ENCODE assay signal across 2 fruit fly cellular contexts in genomic region chr3L:20885172-20885571, dm6.
TF ChIP-seq lines count a peak whose summit lies in the region.

TSS of gene CG32432 (minus strand) at chr3L:20885188.

- no peak for TF ChIP-seq CTCF in whole organism, embryonic (GFP tag; optimal IDR thresholded peaks at IDR 0.05; lab: Kevin White, UChicago)

TF ChIP-seq in whole organism, adult, 20 proteins besides CTCF, POLR2A, EP300 and RAD21:
- TF ChIP-seq cic (GFP tag; optimal IDR thresholded peaks at IDR 0.05; lab: Kevin White, UChicago) (no peak), Crg-1 (GFP tag; optimal IDR thresholded peaks at IDR 0.05; lab: Kevin White, UChicago) (no peak), pad (GFP tag; optimal IDR thresholded peaks at IDR 0.05; lab: Kevin White, UChicago) (peak; percentile 76), CG5204 (GFP tag; optimal IDR thresholded peaks at IDR 0.05; lab: Kevin White, UChicago) (no peak)

TF ChIP-seq in whole organism, embryonic, 481 proteins besides CTCF, POLR2A, EP300 and RAD21:
- TF ChIP-seq fd96Cb (tag; optimal IDR thresholded peaks at IDR 0.05; lab: Kevin White, UChicago) (no peak), toy (GFP tag; IDR thresholded peaks at IDR 0.05; lab: Robert Waterston, UW) (no peak), emc (GFP tag; optimal IDR thresholded peaks at IDR 0.05; lab: Kevin White, UChicago) (no peak), CG6272 (GFP tag; IDR thresholded peaks at IDR 0.05; lab: Robert Waterston, UW) (no peak), bab2 (GFP tag; optimal IDR thresholded peaks at IDR 0.05; lab: Kevin White, UChicago) (no peak), CG6791 (GFP tag; IDR thresholded peaks at IDR 0.05; lab: Robert Waterston, UW; ENCODE audit: partially characterized antibody) (no peak), scrt (GFP tag; optimal IDR thresholded peaks at IDR 0.05; lab: Kevin White, UChicago) (peak; percentile 90), CG9727 (GFP tag; optimal IDR thresholded peaks at IDR 0.05; lab: Kevin White, UChicago) (no peak), dan (GFP tag; IDR thresholded peaks at IDR 0.05; lab: Robert Waterston, UW) (no peak), ranshi (GFP tag; IDR thresholded peaks at IDR 0.05; lab: Robert Waterston, UW) (no peak), CG6683 (GFP tag; optimal IDR thresholded peaks at IDR 0.05; lab: Kevin White, UChicago) (no peak), hbn (GFP tag; IDR thresholded peaks at IDR 0.05; lab: Robert Waterston, UW; ENCODE audit: partially characterized antibody) (no peak), CG10462 (GFP tag; optimal IDR thresholded peaks at IDR 0.05; lab: Kevin White, UChicago) (no peak), Sry-δ (GFP tag; optimal IDR thresholded peaks at IDR 0.05; lab: Kevin White, UChicago) (no peak), CG6813 (GFP tag; optimal IDR thresholded peaks at IDR 0.05; lab: Kevin White, UChicago) (no peak), CG9876 (GFP tag; optimal IDR thresholded peaks at IDR 0.05; lab: Kevin White, UChicago) (no peak), CG18476 (GFP tag; optimal IDR thresholded peaks at IDR 0.05; lab: Kevin White, UChicago) (no peak), her (GFP tag; optimal IDR thresholded peaks at IDR 0.05; lab: Kevin White, UChicago) (no peak), CG12769 (tag; optimal IDR thresholded peaks at IDR 0.05; lab: Kevin White, UChicago) (no peak), CG11456 (GFP tag; IDR thresholded peaks at IDR 0.05; lab: Robert Waterston, UW) (no peak; the same call in 2 of the 3 replicates), Nf-YB (GFP tag; optimal IDR thresholded peaks at IDR 0.05; lab: Kevin White, UChicago) (no peak), Vsx1 (GFP tag; optimal IDR thresholded peaks at IDR 0.05; lab: Kevin White, UChicago) (no peak), CG9797 (GFP tag; optimal IDR thresholded peaks at IDR 0.05; lab: Kevin White, UChicago) (no peak), MESR4 (GFP tag; optimal IDR thresholded peaks at IDR 0.05; lab: Kevin White, UChicago) (no peak), Taf1 (GFP tag; IDR thresholded peaks at IDR 0.05; lab: Robert Waterston, UW) (no peak), zen2 (GFP tag; IDR thresholded peaks at IDR 0.05; lab: Robert Waterston, UW; ENCODE audit: partially characterized antibody) (0 out of 3 replicates have a peak, but pooled peaks have one; percentile 9), ewg (GFP tag; optimal IDR thresholded peaks at IDR 0.05; lab: Kevin White, UChicago) (peak; percentile 66), HmgD (GFP tag; optimal IDR thresholded peaks at IDR 0.05; lab: Kevin White, UChicago) (no peak), BtbVII (GFP tag; optimal IDR thresholded peaks at IDR 0.05; lab: Kevin White, UChicago) (no peak), CG7372 (GFP tag; IDR thresholded peaks at IDR 0.05; lab: Robert Waterston, UW) (0 out of 2 replicates have a peak, but pooled peaks have one; percentile 7), CG42726 (GFP tag; IDR thresholded peaks at IDR 0.05; lab: Robert Waterston, UW; ENCODE audit: partially characterized antibody) (no peak), Myb (GFP tag; optimal IDR thresholded peaks at IDR 0.05; lab: Kevin White, UChicago) (no peak), chinmo (GFP tag; IDR thresholded peaks at IDR 0.05; lab: Robert Waterston, UW; ENCODE audit: partially characterized antibody) (no peak), CG15696 (tag; optimal IDR thresholded peaks at IDR 0.05; lab: Kevin White, UChicago) (no peak), Jarid2 (GFP tag; optimal IDR thresholded peaks at IDR 0.05; lab: Kevin White, UChicago) (peak; percentile 15), tup (GFP tag; optimal IDR thresholded peaks at IDR 0.05; lab: Kevin White, UChicago) (no peak)
TF ChIP-seq in whole organism, embryonic: peak in this region for 5.
